Worm (Caenorhabditis elegans): Measurements from ENCODE around the gene C54D10.5.

C54D10.5 gene

DNA sequence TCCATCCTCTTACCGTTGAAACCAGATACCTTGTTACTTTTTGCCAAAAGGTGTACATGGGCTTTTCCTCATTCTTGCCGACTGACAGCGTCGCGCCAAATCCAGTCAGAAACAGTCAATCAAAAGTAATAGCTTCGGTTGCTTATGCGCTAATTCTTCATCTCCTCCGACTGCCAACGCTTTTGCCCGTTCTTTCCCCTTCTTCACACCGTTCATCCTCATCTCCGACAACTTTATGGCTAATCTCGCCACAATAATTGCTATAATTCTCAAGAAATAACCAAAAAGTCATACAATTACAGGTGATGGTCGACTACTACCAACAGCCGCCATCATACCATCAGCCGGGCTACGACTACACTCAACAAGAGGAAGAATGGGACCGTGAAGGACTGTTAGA, 49.0 kb downstream of the C54D10.5 start, which contains the start of gene atn-1:
TSS of gene atn-1 (plus strand) at position 301 of the 400 bp plus-strand sequence.
- no peak for TF ChIP-seq lin-14 (GFP tag; optimal IDR thresholded peaks at IDR 0.05)
- no peak for TF ChIP-seq nhr-77 (tag; optimal IDR thresholded peaks at IDR 0.05)
- TF ChIP-seq lsy-2 (tag; optimal IDR thresholded peaks at IDR 0.05), result no peak
- no peak for TF ChIP-seq hlh-17 (GFP tag; optimal IDR thresholded peaks at IDR 0.05; ENCODE audit: borderline replicate concordance)
- TF ChIP-seq aly-2 (tag; optimal IDR thresholded peaks at IDR 0.05), result no peak
- no peak for TF ChIP-seq C34B4.2 (tag; optimal IDR thresholded peaks at IDR 0.05)
- no peak for TF ChIP-seq lir-3 (tag; optimal IDR thresholded peaks at IDR 0.05; ENCODE audit: poor library complexity)
- TF ChIP-seq ztf-4 (tag; optimal IDR thresholded peaks at IDR 0.05), result no peak
- no peak for TF ChIP-seq ces-1 (GFP tag; optimal IDR thresholded peaks at IDR 0.05)
- TF ChIP-seq ama-1 (optimal IDR thresholded peaks at IDR 0.05), result no peak
- TF ChIP-seq xbp-1 (tag; optimal IDR thresholded peaks at IDR 0.05), result no peak
- no peak for TF ChIP-seq ceh-63 (GFP tag; optimal IDR thresholded peaks at IDR 0.05)
- no peak for TF ChIP-seq F16B12.6 (tag; optimal IDR thresholded peaks at IDR 0.05)
- TF ChIP-seq tlp-1 (tag; optimal IDR thresholded peaks at IDR 0.05), result no peak
- TF ChIP-seq elt-3 (tag; optimal IDR thresholded peaks at IDR 0.05), result no peak
- TF ChIP-seq nhr-71 (tag; optimal IDR thresholded peaks at IDR 0.05), result no peak
- no peak for TF ChIP-seq lin-13 (GFP tag; optimal IDR thresholded peaks at IDR 0.05)
- TF ChIP-seq lin-15B (tag; optimal IDR thresholded peaks at IDR 0.05), result no peak

DNA sequence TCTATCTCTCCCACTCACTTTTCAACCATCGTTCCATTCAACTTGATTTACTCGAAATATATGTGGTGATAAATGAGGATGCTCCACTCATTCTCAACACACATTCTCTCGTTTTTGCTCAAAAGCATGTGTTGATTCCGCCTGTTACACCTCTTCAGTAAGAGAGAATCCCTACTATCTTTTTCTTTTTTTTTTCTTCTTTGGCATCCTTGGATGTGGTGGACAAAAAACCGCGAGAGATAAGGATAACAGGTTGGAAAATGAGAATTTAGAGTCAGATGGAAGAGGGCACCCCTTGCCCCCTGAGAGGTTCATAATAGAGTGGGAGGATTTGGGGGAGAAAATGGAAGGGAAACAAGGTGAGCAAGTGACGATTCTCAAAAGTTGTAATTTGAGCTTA, 49.9 kb downstream of the C54D10.5 start:
- TF ChIP-seq elt-2 (tag; optimal IDR thresholded peaks at IDR 0.05) (no peak), blmp-1 (tag; optimal IDR thresholded peaks at IDR 0.05) (no peak), sup-37 (GFP tag; optimal IDR thresholded peaks at IDR 0.05) (no peak), ceh-8 (GFP tag; optimal IDR thresholded peaks at IDR 0.05) (no peak), lin-14 (GFP tag; optimal IDR thresholded peaks at IDR 0.05) (peak; percentile 79), tbx-2 (tag; optimal IDR thresholded peaks at IDR 0.05) (no peak), hpl-2 (GFP tag; optimal IDR thresholded peaks at IDR 0.05) (no peak), dpl-1 (GFP tag; optimal IDR thresholded peaks at IDR 0.05) (no peak), aha-1 (tag; optimal IDR thresholded peaks at IDR 0.05) (no peak), mep-1 (tag; optimal IDR thresholded peaks at IDR 0.05) (peak; percentile 32), unc-86 (tag; optimal IDR thresholded peaks at IDR 0.05) (no peak), snu-23 (GFP tag; optimal IDR thresholded peaks at IDR 0.05) (peak; percentile 11), nhr-85 (tag) (no peak), nhr-12 (tag; optimal IDR thresholded peaks at IDR 0.05) (no peak), ceh-82 (tag; optimal IDR thresholded peaks at IDR 0.05) (no peak), unc-62 (GFP tag; optimal IDR thresholded peaks at IDR 0.05) (no peak), pag-3 (tag; optimal IDR thresholded peaks at IDR 0.05; ENCODE audit: borderline replicate concordance, insufficient read depth) (peak; percentile 95), mdl-1 (tag; optimal IDR thresholded peaks at IDR 0.05) (no peak), unc-30 (tag; optimal IDR thresholded peaks at IDR 0.05) (no peak), lsy-2 (tag; optimal IDR thresholded peaks at IDR 0.05) (peak in 1 of 2 experiments; percentile 39), ces-1 (GFP tag; optimal IDR thresholded peaks at IDR 0.05) (no peak), fkh-10 (GFP tag; optimal IDR thresholded peaks at IDR 0.05) (no peak), aly-2 (tag; optimal IDR thresholded peaks at IDR 0.05) (no peak), hlh-4 (tag; optimal IDR thresholded peaks at IDR 0.05) (no peak), unc-130 (tag; optimal IDR thresholded peaks at IDR 0.05) (no peak), pqm-1 (tag; optimal IDR thresholded peaks at IDR 0.05) (no peak), mab-9 (GFP tag; IDR thresholded peaks at IDR 0.05) (no peak), nhr-90 (tag; optimal IDR thresholded peaks at IDR 0.05; ENCODE audit: poor library complexity) (no peak), ceh-63 (GFP tag; optimal IDR thresholded peaks at IDR 0.05) (no peak), nhr-71 (tag; optimal IDR thresholded peaks at IDR 0.05) (peak; percentile 40), C16A3.4 (tag; optimal IDR thresholded peaks at IDR 0.05) (no peak), egl-27 (tag; optimal IDR thresholded peaks at IDR 0.05) (no peak), jun-1 (tag; optimal IDR thresholded peaks at IDR 0.05) (no peak), irx-1 (tag; optimal IDR thresholded peaks at IDR 0.05) (no peak), lin-13 (GFP tag; optimal IDR thresholded peaks at IDR 0.05) (no peak), efl-3 (GFP tag; optimal IDR thresholded peaks at IDR 0.05) (no peak), rnt-1 (tag; optimal IDR thresholded peaks at IDR 0.05) (peak; percentile 44), nhr-19 (GFP tag; conservative IDR thresholded peaks at IDR 0.05) (0 out of 2 replicates have a peak, but pooled peaks have one; percentile 17), nhr-47 (tag; optimal IDR thresholded peaks at IDR 0.05) (no peak), lin-15B (tag; optimal IDR thresholded peaks at IDR 0.05) (no peak), elt-3 (tag; optimal IDR thresholded peaks at IDR 0.05) (no peak)

Measured in whole organism, L1 larva.